Worm (Caenorhabditis elegans) whole organism, L4/young adult: Measurements from ENCODE around the gene srh-73.

Experiments
- W03F9.2 ChIP-seq: fragments of 150-350 bp; optimal IDR thresholded peaks from 2 replicates; lab custom pipeline; 2014; ENCODE audit warnings: missing biosample characterization, missing genetic modification characterization
- him-1 ChIP-seq: sonication (generic microtip); optimal IDR thresholded peaks from 2 replicates; lab custom pipeline; 2016; ENCODE audit warnings: missing genotype, missing genetic modification reagents, missing genetic modification characterization, missing compliant biosample characterization

ce11 chrII:12467047-12467446 lies 44.9 kb upstream of the srh-73 start, which contains the start of gene srg-16:
- no peak for TF ChIP-seq him-1 (tag; lab: Kevin White, UChicago)
- TF ChIP-seq W03F9.2 (tag; lab: Kevin White, UChicago) = no peak
